Fruit fly (Drosophila melanogaster) whole organism, embryonic: Measurements from ENCODE around the gene CG3679.

ENCODE experiments used
- Bdp1 ChIP-seq: fragments of 200-800 bp; sonication (Bioruptor generic); optimal IDR thresholded peaks from 3 replicates; lab custom pipeline; 2016; ENCODE audit warnings: missing biosample characterization, missing genetic modification characterization
- Bteb2 ChIP-seq: fragments of 200-800 bp; sonication (Bioruptor generic); optimal IDR thresholded peaks from 2 replicates; lab custom pipeline; 2016; ENCODE audit warnings: missing biosample characterization, missing genetic modification characterization
- CG10267 ChIP-seq: fragments of 200-800 bp; sonication (Bioruptor generic); optimal IDR thresholded peaks from 2 replicates; lab custom pipeline; 2018; ENCODE audit warnings: missing biosample characterization, mild to moderate bottlenecking, missing genetic modification characterization, moderate library complexity
- CG10366 ChIP-seq: fragments of 200-800 bp; sonication (Bioruptor generic); IDR thresholded peaks from 2 replicates; pipeline ENCODE4 v1.3.6; 2022; ENCODE audit warnings: missing biosample characterization, missing genetic modification characterization
- CG11093 ChIP-seq: fragments of 200-800 bp; sonication (Bioruptor generic); IDR thresholded peaks from 3 replicates; pipeline ENCODE4 v1.3.6; 2022; ENCODE audit warnings: missing biosample characterization, missing genetic modification characterization
- CG11398 ChIP-seq: fragments of 200-800 bp; sonication (Bioruptor generic); optimal IDR thresholded peaks from 2 replicates; lab custom pipeline; 2016; ENCODE audit warnings: missing biosample characterization, missing genetic modification characterization
- CG12299 ChIP-seq: fragments of 200-800 bp; sonication (Bioruptor generic); optimal IDR thresholded peaks from 2 replicates; lab custom pipeline; 2018; ENCODE audit warnings: missing biosample characterization, mild to moderate bottlenecking, missing genetic modification characterization
- CG13424 ChIP-seq: fragments of 200-800 bp; sonication (Bioruptor generic); optimal IDR thresholded peaks from 2 replicates; lab custom pipeline; 2019; ENCODE audit warnings: missing biosample characterization, mild to moderate bottlenecking, missing genetic modification characterization, moderate library complexity
- CG13624 ChIP-seq: fragments of 200-800 bp; sonication (Bioruptor generic); optimal IDR thresholded peaks from 2 replicates; lab custom pipeline; 2016; ENCODE audit warnings: missing biosample characterization, missing genetic modification characterization
- CG14710 ChIP-seq: fragments of 200-800 bp; sonication (Bioruptor generic); optimal IDR thresholded peaks from 3 replicates; lab custom pipeline; 2019; ENCODE audit warnings: missing biosample characterization, mild to moderate bottlenecking, missing genetic modification characterization, moderate library complexity
- CG15514 ChIP-seq: fragments of 200-800 bp; sonication (Bioruptor generic); optimal IDR thresholded peaks from 3 replicates; lab custom pipeline; 2017; ENCODE audit warnings: missing biosample characterization, missing genetic modification characterization, mild to moderate bottlenecking, moderate library complexity, missing genetic modification reagents
- CG15696 ChIP-seq: fragments of 200-800 bp; sonication (Bioruptor generic); optimal IDR thresholded peaks from 2 replicates; lab custom pipeline; 2019; ENCODE audit warnings: missing biosample characterization, mild to moderate bottlenecking, missing genetic modification characterization, moderate library complexity
- CG17328 ChIP-seq: fragments of 200-800 bp; sonication (Bioruptor generic); IDR thresholded peaks from 2 replicates; pipeline ENCODE4 v1.3.6; 2022; ENCODE audit warnings: missing biosample characterization, missing genetic modification characterization
- CG17359 ChIP-seq: fragments of 200-800 bp; sonication (Bioruptor generic); optimal IDR thresholded peaks from 3 replicates; lab custom pipeline; 2018; ENCODE audit warnings: missing biosample characterization, mild to moderate bottlenecking, missing genetic modification characterization, moderate library complexity
- CG17361 ChIP-seq: fragments of 200-800 bp; sonication (Bioruptor generic); IDR thresholded peaks from 3 replicates; pipeline ENCODE4 v1.3.6; 2022; ENCODE audit warnings: missing biosample characterization, missing genetic modification characterization
- CG4854 ChIP-seq: fragments of 200-800 bp; sonication (Bioruptor generic); optimal IDR thresholded peaks from 2 replicates; lab custom pipeline; 2016; ENCODE audit warnings: missing biosample characterization, missing genetic modification characterization, inconsistent platforms
- CG6254 ChIP-seq: fragments of 200-800 bp; sonication (Bioruptor generic); optimal IDR thresholded peaks from 3 replicates; lab custom pipeline; 2017; ENCODE audit warnings: mild to moderate bottlenecking, missing biosample characterization, missing genetic modification reagents, missing genetic modification characterization
- CG8089 ChIP-seq: fragments of 200-800 bp; sonication (Bioruptor generic); optimal IDR thresholded peaks from 3 replicates; lab custom pipeline; 2016; ENCODE audit warnings: missing biosample characterization, missing genetic modification characterization
- HLH54F ChIP-seq: fragments of 200-800 bp; sonication (Bioruptor generic); optimal IDR thresholded peaks from 3 replicates; lab custom pipeline; 2016; ENCODE audit warnings: missing biosample characterization, missing genetic modification characterization
- HmgD ChIP-seq: fragments of 200-800 bp; sonication (Bioruptor generic); optimal IDR thresholded peaks from 3 replicates; lab custom pipeline; 2016; ENCODE audit warnings: missing biosample characterization, missing genetic modification characterization
- Kr ChIP-seq: fragments of 200-800 bp; sonication (Bioruptor generic); optimal IDR thresholded peaks from 2 replicates; lab custom pipeline; 2017; ENCODE audit warnings: missing biosample characterization, mild to moderate bottlenecking, missing genetic modification characterization
- MBD-R2 ChIP-seq: fragments of 200-800 bp; sonication (Bioruptor generic); IDR thresholded peaks from 2 replicates; pipeline ENCODE4 v1.3.6; 2022; ENCODE audit warnings: missing biosample characterization, missing genetic modification characterization
- NFAT ChIP-seq: fragments of 200-800 bp; sonication (Bioruptor generic); IDR thresholded peaks from 2 replicates; pipeline ENCODE4 v1.3.6; 2022; ENCODE audit warnings: missing biosample characterization, missing genetic modification characterization
- Nf-YA ChIP-seq: fragments of 200-800 bp; sonication (Bioruptor generic); IDR thresholded peaks from 2 replicates; pipeline ENCODE4 v1.3.6; 2022; ENCODE audit warnings: missing biosample characterization, missing genetic modification characterization
- NfI ChIP-seq: fragments of 200-800 bp; sonication (Bioruptor generic); optimal IDR thresholded peaks from 3 replicates; lab custom pipeline; 2018; ENCODE audit warnings: missing biosample characterization, mild to moderate bottlenecking, missing genetic modification characterization, moderate library complexity
- ap ChIP-seq: fragments of 200-800 bp; sonication (Bioruptor generic); IDR thresholded peaks from 2 replicates; pipeline ENCODE4 v1.3.6; 2022; ENCODE audit warnings: missing biosample characterization, missing genetic modification characterization
- ara ChIP-seq: fragments of 200-800 bp; sonication (Bioruptor generic); IDR thresholded peaks from 2 replicates; pipeline ENCODE4 v1.3.6; 2022; ENCODE audit warnings: missing biosample characterization, missing genetic modification characterization
- bbx ChIP-seq: fragments of 200-800 bp; sonication (Bioruptor generic); IDR thresholded peaks from 2 replicates; pipeline ENCODE4 v1.3.6; 2022; ENCODE audit warnings: missing biosample characterization, missing genetic modification characterization; ENCODE audit not compliant: partially characterized antibody
- br ChIP-seq: fragments of >200 bp; optimal IDR thresholded peaks from 2 replicates; lab custom pipeline; 2017
- crol ChIP-seq: fragments of 200-800 bp; sonication (Bioruptor generic); IDR thresholded peaks from 2 replicates; pipeline ENCODE4 v1.3.6; 2022; ENCODE audit warnings: missing biosample characterization, missing genetic modification characterization
- dpn ChIP-seq, 2 experiments: fragments of 200-800 bp; sonication (Bioruptor generic); optimal IDR thresholded peaks; 3 replicates each; lab custom pipeline; 2016; ENCODE audit warnings: missing biosample characterization in 2 of 2, missing genetic modification characterization in 2 of 2
- gfzf ChIP-seq: fragments of 200-800 bp; sonication (Bioruptor generic); optimal IDR thresholded peaks from 2 replicates; lab custom pipeline; 2016; ENCODE audit warnings: missing biosample characterization, mild to moderate bottlenecking, missing genetic modification characterization, moderate library complexity
- h ChIP-seq: fragments of >200 bp; optimal IDR thresholded peaks from 2 replicates; lab custom pipeline; 2017
- inv ChIP-seq: fragments of 200-800 bp; sonication (Bioruptor generic); IDR thresholded peaks from 2 replicates; pipeline ENCODE4 v1.3.6; 2022; ENCODE audit warnings: missing biosample characterization, missing genetic modification characterization; ENCODE audit not compliant: partially characterized antibody
- jigr1 ChIP-seq: fragments of 200-800 bp; sonication (Bioruptor generic); IDR thresholded peaks from 3 replicates; pipeline ENCODE4 v1.3.6; 2022; ENCODE audit warnings: missing biosample characterization, missing genetic modification characterization
- lola ChIP-seq, 3 experiments: fragments of >200 bp in 2 of 3; fragments of 200-800 bp in 1 of 3; sonication (Bioruptor generic) in 1 of 3; optimal IDR thresholded peaks; 2 replicates each; lab custom pipeline; 2017 to 2019; ENCODE audit warnings: missing biosample characterization in 3 of 3, missing genetic modification characterization in 3 of 3, mild to moderate bottlenecking in 1 of 3, moderate library complexity in 1 of 3
- maf-S ChIP-seq: fragments of 200-800 bp; sonication (Bioruptor generic); optimal IDR thresholded peaks from 2 replicates; lab custom pipeline; 2016; ENCODE audit warnings: missing biosample characterization, missing genetic modification characterization
- mirr ChIP-seq: fragments of 200-800 bp; sonication (Bioruptor generic); optimal IDR thresholded peaks from 3 replicates; lab custom pipeline; 2018; ENCODE audit warnings: missing biosample characterization, mild to moderate bottlenecking, missing genetic modification characterization
- mld ChIP-seq: fragments of 200-800 bp; sonication (Bioruptor generic); IDR thresholded peaks from 3 replicates; pipeline ENCODE4 v1.3.6; 2022; ENCODE audit warnings: missing biosample characterization, missing genetic modification characterization; ENCODE audit not compliant: partially characterized antibody
- odd ChIP-seq: fragments of 200-800 bp; sonication (Bioruptor generic); optimal IDR thresholded peaks from 2 replicates; lab custom pipeline; 2017; ENCODE audit warnings: missing biosample characterization, mild to moderate bottlenecking, missing genetic modification characterization
- onecut ChIP-seq: fragments of 200-800 bp; sonication (Bioruptor generic); IDR thresholded peaks from 2 replicates; pipeline ENCODE4 v1.3.6; 2022; ENCODE audit warnings: missing biosample characterization, missing genetic modification characterization
- otp ChIP-seq: fragments of 200-800 bp; sonication (Bioruptor generic); IDR thresholded peaks from 3 replicates; pipeline ENCODE4, ENCODE4 v1.3.6; 2022; ENCODE audit warnings: missing biosample characterization, missing genetic modification characterization
- psq ChIP-seq: fragments of 200-800 bp; sonication (Bioruptor generic); optimal IDR thresholded peaks from 2 replicates; lab custom pipeline; 2017; ENCODE audit warnings: missing biosample characterization, missing genetic modification characterization
- pzg ChIP-seq: fragments of 200-800 bp; sonication (Bioruptor generic); optimal IDR thresholded peaks from 3 replicates; lab custom pipeline; 2018; ENCODE audit warnings: missing biosample characterization, mild to moderate bottlenecking, missing genetic modification characterization, moderate library complexity
- sc ChIP-seq, 3 experiments: fragments of >200 bp in 2 of 3; fragments of 200-800 bp in 1 of 3; sonication (Bioruptor generic) in 1 of 3; optimal IDR thresholded peaks; 2 replicates in 2 of 3; 3 replicates in 1 of 3; lab custom pipeline; 2017; ENCODE audit warnings: mild to moderate bottlenecking in 1 of 3, missing biosample characterization in 1 of 3, missing genetic modification characterization in 1 of 3, missing genetic modification reagents in 1 of 3
- shn ChIP-seq: fragments of 200-800 bp; sonication (Bioruptor generic); optimal IDR thresholded peaks from 3 replicates; lab custom pipeline; 2016; ENCODE audit warnings: missing biosample characterization, missing genetic modification characterization
- sisA ChIP-seq: fragments of 200-800 bp; sonication (Bioruptor generic); IDR thresholded peaks from 2 replicates; pipeline ENCODE4 v1.3.6; 2022; ENCODE audit warnings: missing biosample characterization, missing genetic modification characterization
- tx ChIP-seq: fragments of 200-800 bp; sonication (Bioruptor generic); optimal IDR thresholded peaks from 2 replicates; lab custom pipeline; 2016; ENCODE audit warnings: missing biosample characterization, missing genetic modification characterization
- unpg ChIP-seq: fragments of 200-800 bp; sonication (Bioruptor generic); optimal IDR thresholded peaks from 3 replicates; lab custom pipeline; 2018; ENCODE audit warnings: missing biosample characterization, mild to moderate bottlenecking, missing genetic modification characterization, moderate library complexity
- usp ChIP-seq: fragments of >200 bp; optimal IDR thresholded peaks from 2 replicates; lab custom pipeline; 2017; ENCODE audit warnings: missing biosample characterization, missing genetic modification characterization
- vfl ChIP-seq: fragments of 200-800 bp; sonication (Bioruptor generic); optimal IDR thresholded peaks from 2 replicates; lab custom pipeline; 2016; ENCODE audit warnings: missing biosample characterization, missing genetic modification characterization
- zfh2 ChIP-seq: fragments of 200-800 bp; sonication (Bioruptor generic); optimal IDR thresholded peaks from 2 replicates; lab custom pipeline; 2016; ENCODE audit warnings: missing biosample characterization, missing genetic modification characterization

Gene CG3679

dm6 chrX:16270795-16271194 is 32.9 kb upstream of the CG3679 start, which contains the start of gene Mfe2 (continued):
- no peak for TF ChIP-seq mld (GFP tag; lab: Robert Waterston, UW)
- TF ChIP-seq shn (GFP tag; lab: Kevin White, UChicago), result peak; percentile 58
- TF ChIP-seq zfh2 (GFP tag; lab: Kevin White, UChicago), result peak; percentile 81
- no peak for TF ChIP-seq h (lab: Kevin White, UChicago)
- peak; percentile 31; the same call in 1 of the 2 replicates for TF ChIP-seq inv (GFP tag; lab: Robert Waterston, UW)
- peak; percentile 62 for TF ChIP-seq CG13624 (GFP tag; lab: Kevin White, UChicago)
- TF ChIP-seq CG10267, result peak; percentile 98
- peak; percentile 17 for TF ChIP-seq mirr (GFP tag; lab: Kevin White, UChicago)
- peak; percentile 36 for TF ChIP-seq unpg (GFP tag; lab: Kevin White, UChicago)
- no peak for TF ChIP-seq jigr1 (GFP tag; lab: Robert Waterston, UW)
- TF ChIP-seq CG11398, result peak; percentile 20
- TF ChIP-seq MBD-R2, result peak; percentile 66
- no peak for TF ChIP-seq crol
- TF ChIP-seq CG15696, result no peak
- TF ChIP-seq br (lab: Kevin White, UChicago), result no peak
- TF ChIP-seq sisA (GFP tag; lab: Robert Waterston, UW), result peak; percentile 36; the same call in 1 of the 2 replicates
- no peak for TF ChIP-seq CG10366 (GFP tag; lab: Robert Waterston, UW)
- peak; percentile 74 for TF ChIP-seq HLH54F (GFP tag; lab: Kevin White, UChicago)
- no peak for TF ChIP-seq CG11093 (GFP tag; lab: Robert Waterston, UW)
- peak; percentile 61 for TF ChIP-seq Bteb2 (GFP tag; lab: Kevin White, UChicago)
- TF ChIP-seq CG6254 (GFP tag; lab: Kevin White, UChicago), result no peak
- TF ChIP-seq gfzf (GFP tag; lab: Kevin White, UChicago), result peak; percentile 93
- TF ChIP-seq tx, result peak; percentile 17
- TF ChIP-seq CG8089 (GFP tag; lab: Kevin White, UChicago), result peak; percentile 12
- peak; percentile 68 to 71 for TF ChIP-seq dpn (GFP tag; optimal IDR thresholded peaks at IDR 0.05; lab: Kevin White, UChicago)
- TF ChIP-seq CG14710 (tag; lab: Kevin White, UChicago), result peak; percentile 72
- TF ChIP-seq CG4854 (GFP tag; lab: Kevin White, UChicago), result peak; percentile 39
- peak; percentile 75 for TF ChIP-seq HmgD (GFP tag; lab: Kevin White, UChicago)
- peak; percentile 40 for TF ChIP-seq bbx (GFP tag; lab: Robert Waterston, UW)
- TF ChIP-seq sc (optimal IDR thresholded peaks at IDR 0.05; lab: Kevin White, UChicago), result no peak
- no peak for TF ChIP-seq sc (GFP tag; optimal IDR thresholded peaks at IDR 0.05; lab: Kevin White, UChicago)
- TF ChIP-seq ara (GFP tag; lab: Robert Waterston, UW), result no peak
- peak; percentile 94 for TF ChIP-seq pzg (GFP tag; lab: Kevin White, UChicago)
- TF ChIP-seq vfl (GFP tag; lab: Kevin White, UChicago), result peak; percentile 33
- TF ChIP-seq odd (GFP tag; lab: Kevin White, UChicago), result no peak
- TF ChIP-seq onecut, result no peak
- TF ChIP-seq CG12299 (tag; lab: Kevin White, UChicago), result no peak
- peak; percentile 46 for TF ChIP-seq NfI
- TF ChIP-seq psq (GFP tag; lab: Kevin White, UChicago), result no peak
- no peak for TF ChIP-seq ap
- TF ChIP-seq CG17359, result peak; percentile 41
- peak; percentile 69 for TF ChIP-seq NFAT (GFP tag; lab: Robert Waterston, UW)
- no peak for TF ChIP-seq CG17361 (GFP tag; lab: Robert Waterston, UW)
- TF ChIP-seq CG17328 (GFP tag; lab: Robert Waterston, UW), result no peak
- TF ChIP-seq maf-S (GFP tag; lab: Kevin White, UChicago), result peak; percentile 49
- no peak for TF ChIP-seq Bdp1 (GFP tag; lab: Kevin White, UChicago)
- peak; percentile 3 for TF ChIP-seq CG13424 (tag; lab: Kevin White, UChicago)
- no peak for TF ChIP-seq usp (GFP tag; lab: Kevin White, UChicago)
- no peak for TF ChIP-seq lola (GFP tag; optimal IDR thresholded peaks at IDR 0.05; lab: Kevin White, UChicago)
- TF ChIP-seq CG15514, result peak; percentile 86
- no peak for TF ChIP-seq Nf-YA (GFP tag; lab: Robert Waterston, UW)
- no peak for TF ChIP-seq otp (GFP tag; lab: Robert Waterston, UW)
- no peak for TF ChIP-seq Kr (GFP tag; lab: Kevin White, UChicago)
